Fruit fly (Drosophila melanogaster) whole organism, embryonic: ENCODE data around the gene CG6195.

ENCODE experiments used
- Antp ChIP-seq: fragments of 200-800 bp; sonication (Bioruptor generic); optimal IDR thresholded peaks from 3 replicates; lab custom pipeline; 2016; ENCODE audit warnings: missing biosample characterization, missing genetic modification characterization
- CG10366 ChIP-seq: fragments of 200-800 bp; sonication (Bioruptor generic); IDR thresholded peaks from 2 replicates; pipeline ENCODE4 v1.3.6; 2022; ENCODE audit warnings: missing biosample characterization, missing genetic modification characterization
- CG11695 ChIP-seq: fragments of 200-800 bp; sonication (Bioruptor generic); IDR thresholded peaks from 3 replicates; pipeline ENCODE4 v1.3.6; 2022; ENCODE audit warnings: missing biosample characterization, missing genetic modification characterization
- CG12071 ChIP-seq: fragments of 200-800 bp; sonication (Bioruptor generic); optimal IDR thresholded peaks from 3 replicates; lab custom pipeline; 2018; ENCODE audit warnings: missing biosample characterization, mild to moderate bottlenecking, missing genetic modification characterization
- CG12155 ChIP-seq: fragments of 200-800 bp; sonication (Bioruptor generic); optimal IDR thresholded peaks from 3 replicates; lab custom pipeline; 2016; ENCODE audit warnings: missing biosample characterization, missing genetic modification characterization
- CG1233 ChIP-seq: fragments of 200-800 bp; sonication (Bioruptor generic); optimal IDR thresholded peaks from 4 replicates; lab custom pipeline; 2018; ENCODE audit warnings: missing biosample characterization, mild to moderate bottlenecking, missing genetic modification characterization
- CG12391 ChIP-seq: fragments of 200-800 bp; sonication (Bioruptor generic); optimal IDR thresholded peaks from 3 replicates; lab custom pipeline; 2018; ENCODE audit warnings: missing biosample characterization, mild to moderate bottlenecking, missing genetic modification characterization, moderate library complexity
- CG12659 ChIP-seq: fragments of 200-800 bp; sonication (Bioruptor generic); optimal IDR thresholded peaks from 3 replicates; lab custom pipeline; 2017; ENCODE audit warnings: mild to moderate bottlenecking, missing biosample characterization, missing genetic modification reagents, missing genetic modification characterization
- CG12942 ChIP-seq: fragments of 200-800 bp; sonication (Bioruptor generic); optimal IDR thresholded peaks from 3 replicates; lab custom pipeline; 2016; ENCODE audit warnings: missing biosample characterization, missing genetic modification characterization
- CG13775 ChIP-seq: fragments of 200-800 bp; sonication (Bioruptor generic); optimal IDR thresholded peaks from 3 replicates; lab custom pipeline; 2017; ENCODE audit warnings: missing biosample characterization, mild to moderate bottlenecking, missing genetic modification characterization
- CG14014 ChIP-seq: fragments of 200-800 bp; sonication (Bioruptor generic); IDR thresholded peaks from 2 replicates; pipeline ENCODE4 v1.3.6; 2022; ENCODE audit warnings: missing biosample characterization, missing genetic modification characterization
- CG17568 ChIP-seq: fragments of 200-800 bp; sonication (Bioruptor generic); optimal IDR thresholded peaks from 2 replicates; lab custom pipeline; 2018; ENCODE audit warnings: missing biosample characterization, mild to moderate bottlenecking, missing genetic modification characterization, moderate library complexity
- CG30403 ChIP-seq: fragments of 200-800 bp; sonication (Bioruptor generic); optimal IDR thresholded peaks from 3 replicates; lab custom pipeline; 2016; ENCODE audit warnings: missing biosample characterization, missing genetic modification characterization
- CG3726 ChIP-seq: fragments of 200-800 bp; sonication (Bioruptor generic); IDR thresholded peaks from 3 replicates; pipeline ENCODE4, ENCODE4 v1.3.6; 2022; ENCODE audit warnings: missing biosample characterization, missing genetic modification characterization
- CG4404 ChIP-seq: fragments of 200-800 bp; sonication (Bioruptor generic); IDR thresholded peaks from 2 replicates; pipeline ENCODE4 v1.3.6; 2022; ENCODE audit warnings: missing biosample characterization, missing genetic modification characterization
- CG6689 ChIP-seq: fragments of 200-800 bp; sonication (Bioruptor generic); IDR thresholded peaks from 2 replicates; pipeline ENCODE4 v1.3.6; 2022; ENCODE audit warnings: missing biosample characterization, missing genetic modification characterization
- CG6813 ChIP-seq: fragments of 200-800 bp; sonication (Bioruptor generic); optimal IDR thresholded peaks from 2 replicates; lab custom pipeline; 2017; ENCODE audit warnings: missing biosample characterization, missing genetic modification characterization, mild to moderate bottlenecking, moderate library complexity, missing genetic modification reagents
- CG7556 ChIP-seq: fragments of 200-800 bp; sonication (Bioruptor generic); optimal IDR thresholded peaks from 2 replicates; lab custom pipeline; 2017; ENCODE audit warnings: missing biosample characterization, mild to moderate bottlenecking, missing genetic modification characterization
- CG7928 ChIP-seq: fragments of 200-800 bp; sonication (Bioruptor generic); optimal IDR thresholded peaks from 2 replicates; lab custom pipeline; 2017; ENCODE audit warnings: missing biosample characterization, mild to moderate bottlenecking, missing genetic modification characterization
- Dip3 ChIP-seq: fragments of 200-800 bp; sonication (Bioruptor generic); optimal IDR thresholded peaks from 3 replicates; lab custom pipeline; 2016; ENCODE audit warnings: missing biosample characterization, missing genetic modification characterization
- Dll ChIP-seq: fragments of 200-800 bp; sonication (Bioruptor generic); IDR thresholded peaks from 4 replicates; pipeline ENCODE4 v1.3.6; 2022; ENCODE audit warnings: missing biosample characterization, missing genetic modification characterization; ENCODE audit not compliant: partially characterized antibody
- Eip74EF ChIP-seq, 2 experiments: fragments of 200-800 bp in 1 of 2; fragments of >200 bp in 1 of 2; sonication (Bioruptor generic) in 1 of 2; optimal IDR thresholded peaks; 2 replicates each; lab custom pipeline; 2017 to 2019; ENCODE audit warnings: missing biosample characterization in 2 of 2, missing genetic modification characterization in 2 of 2, mild to moderate bottlenecking in 1 of 2, moderate library complexity in 1 of 2
- Ets65A ChIP-seq: fragments of 200-800 bp; sonication (Bioruptor generic); peaks from one replicate; lab custom pipeline; 2016; ENCODE audit warnings: missing biosample characterization, missing genetic modification characterization
- Hand ChIP-seq: fragments of 200-800 bp; sonication (Bioruptor generic); optimal IDR thresholded peaks from 2 replicates; lab custom pipeline; 2017; ENCODE audit warnings: mild to moderate bottlenecking, missing biosample characterization, missing genetic modification reagents, missing genetic modification characterization
- Jarid2 ChIP-seq: fragments of 200-800 bp; sonication (Bioruptor generic); optimal IDR thresholded peaks from 3 replicates; lab custom pipeline; 2017; ENCODE audit warnings: mild to moderate bottlenecking, missing biosample characterization, missing genetic modification reagents, missing genetic modification characterization
- MBD-R2 ChIP-seq: fragments of 200-800 bp; sonication (Bioruptor generic); IDR thresholded peaks from 2 replicates; pipeline ENCODE4 v1.3.6; 2022; ENCODE audit warnings: missing biosample characterization, missing genetic modification characterization
- MESR4 ChIP-seq: fragments of 200-800 bp; sonication (Bioruptor generic); optimal IDR thresholded peaks from 2 replicates; lab custom pipeline; 2018; ENCODE audit warnings: missing biosample characterization, mild to moderate bottlenecking, missing genetic modification characterization, moderate library complexity
- MTF-1 ChIP-seq: fragments of 200-800 bp; sonication (Bioruptor generic); optimal IDR thresholded peaks from 2 replicates; lab custom pipeline; 2018; ENCODE audit warnings: missing biosample characterization, mild to moderate bottlenecking, missing genetic modification characterization, borderline replicate concordance
- NC2β ChIP-seq: fragments of 200-800 bp; sonication (Bioruptor generic); optimal IDR thresholded peaks from 2 replicates; lab custom pipeline; 2016; ENCODE audit warnings: missing biosample characterization, missing genetic modification characterization
- Nf-YA ChIP-seq: fragments of 200-800 bp; sonication (Bioruptor generic); IDR thresholded peaks from 2 replicates; pipeline ENCODE4 v1.3.6; 2022; ENCODE audit warnings: missing biosample characterization, missing genetic modification characterization
- Poxn ChIP-seq: fragments of 200-800 bp; sonication (Bioruptor generic); IDR thresholded peaks from 2 replicates; pipeline ENCODE4 v1.3.6; 2022; ENCODE audit warnings: missing biosample characterization, missing genetic modification characterization
- chif ChIP-seq, 2 experiments: fragments of 200-800 bp; sonication (Bioruptor generic); optimal IDR thresholded peaks; 3 replicates each; lab custom pipeline; 2016; ENCODE audit warnings: missing biosample characterization in 2 of 2, missing genetic modification characterization in 2 of 2
- ci ChIP-seq: fragments of 200-800 bp; sonication (Bioruptor generic); IDR thresholded peaks from 3 replicates; pipeline ENCODE4 v1.3.6; 2022; ENCODE audit warnings: missing biosample characterization, missing genetic modification characterization
- crc ChIP-seq: fragments of 200-800 bp; sonication (Bioruptor generic); optimal IDR thresholded peaks from 2 replicates; lab custom pipeline; 2016; ENCODE audit warnings: missing biosample characterization, missing genetic modification characterization
- dimm ChIP-seq: fragments of 200-800 bp; sonication (Bioruptor generic); IDR thresholded peaks from 2 replicates; pipeline ENCODE4 v1.3.6; 2022; ENCODE audit warnings: missing biosample characterization, missing genetic modification characterization
- ems ChIP-seq: fragments of 200-800 bp; sonication (Bioruptor generic); optimal IDR thresholded peaks from 3 replicates; lab custom pipeline; 2016; ENCODE audit warnings: missing biosample characterization, missing genetic modification characterization
- eve ChIP-seq, 2 experiments: fragments of >200 bp; optimal IDR thresholded peaks; 2 replicates each; lab custom pipeline; 2017; ENCODE audit warnings: missing biosample characterization in 2 of 2, missing genetic modification characterization in 2 of 2
- eyg ChIP-seq: fragments of 200-800 bp; sonication (Bioruptor generic); optimal IDR thresholded peaks from 3 replicates; lab custom pipeline; 2016; ENCODE audit warnings: missing biosample characterization, missing genetic modification characterization
- gfzf ChIP-seq: fragments of 200-800 bp; sonication (Bioruptor generic); optimal IDR thresholded peaks from 2 replicates; lab custom pipeline; 2016; ENCODE audit warnings: missing biosample characterization, mild to moderate bottlenecking, missing genetic modification characterization, moderate library complexity
- her ChIP-seq: fragments of 200-800 bp; sonication (Bioruptor generic); optimal IDR thresholded peaks from 2 replicates; lab custom pipeline; 2016; ENCODE audit warnings: missing biosample characterization, missing genetic modification characterization
- mirr ChIP-seq: fragments of 200-800 bp; sonication (Bioruptor generic); optimal IDR thresholded peaks from 3 replicates; lab custom pipeline; 2018; ENCODE audit warnings: missing biosample characterization, mild to moderate bottlenecking, missing genetic modification characterization
- odd ChIP-seq: fragments of 200-800 bp; sonication (Bioruptor generic); optimal IDR thresholded peaks from 2 replicates; lab custom pipeline; 2017; ENCODE audit warnings: missing biosample characterization, mild to moderate bottlenecking, missing genetic modification characterization
- org-1 ChIP-seq: fragments of 200-800 bp; sonication (Bioruptor generic); optimal IDR thresholded peaks from 2 replicates; lab custom pipeline; 2017; ENCODE audit warnings: missing biosample characterization, missing genetic modification characterization
- schlank ChIP-seq: fragments of 200-800 bp; sonication (Bioruptor generic); optimal IDR thresholded peaks from 2 replicates; lab custom pipeline; 2018; ENCODE audit warnings: missing biosample characterization, mild to moderate bottlenecking, missing genetic modification characterization
- slbo ChIP-seq: fragments of 200-800 bp; sonication (Bioruptor generic); IDR thresholded peaks from 2 replicates; pipeline ENCODE4 v1.3.6; 2022; ENCODE audit warnings: missing biosample characterization, missing genetic modification characterization
- stwl ChIP-seq: fragments of 200-800 bp; sonication (Bioruptor generic); optimal IDR thresholded peaks from 3 replicates; lab custom pipeline; 2018; ENCODE audit warnings: missing biosample characterization, mild to moderate bottlenecking, missing genetic modification characterization, moderate library complexity
- unc-4 ChIP-seq: fragments of 200-800 bp; sonication (Bioruptor generic); IDR thresholded peaks from 2 replicates; pipeline ENCODE4 v1.3.6; 2022; ENCODE audit warnings: missing biosample characterization, missing genetic modification characterization; ENCODE audit not compliant: partially characterized antibody
- vfl ChIP-seq: fragments of 200-800 bp; sonication (Bioruptor generic); optimal IDR thresholded peaks from 2 replicates; lab custom pipeline; 2016; ENCODE audit warnings: missing biosample characterization, missing genetic modification characterization
- wdn ChIP-seq: fragments of 200-800 bp; sonication (Bioruptor generic); IDR thresholded peaks from 2 replicates; pipeline ENCODE4 v1.3.6; 2022; ENCODE audit warnings: missing biosample characterization, missing genetic modification characterization

CG6195 gene

DNA sequence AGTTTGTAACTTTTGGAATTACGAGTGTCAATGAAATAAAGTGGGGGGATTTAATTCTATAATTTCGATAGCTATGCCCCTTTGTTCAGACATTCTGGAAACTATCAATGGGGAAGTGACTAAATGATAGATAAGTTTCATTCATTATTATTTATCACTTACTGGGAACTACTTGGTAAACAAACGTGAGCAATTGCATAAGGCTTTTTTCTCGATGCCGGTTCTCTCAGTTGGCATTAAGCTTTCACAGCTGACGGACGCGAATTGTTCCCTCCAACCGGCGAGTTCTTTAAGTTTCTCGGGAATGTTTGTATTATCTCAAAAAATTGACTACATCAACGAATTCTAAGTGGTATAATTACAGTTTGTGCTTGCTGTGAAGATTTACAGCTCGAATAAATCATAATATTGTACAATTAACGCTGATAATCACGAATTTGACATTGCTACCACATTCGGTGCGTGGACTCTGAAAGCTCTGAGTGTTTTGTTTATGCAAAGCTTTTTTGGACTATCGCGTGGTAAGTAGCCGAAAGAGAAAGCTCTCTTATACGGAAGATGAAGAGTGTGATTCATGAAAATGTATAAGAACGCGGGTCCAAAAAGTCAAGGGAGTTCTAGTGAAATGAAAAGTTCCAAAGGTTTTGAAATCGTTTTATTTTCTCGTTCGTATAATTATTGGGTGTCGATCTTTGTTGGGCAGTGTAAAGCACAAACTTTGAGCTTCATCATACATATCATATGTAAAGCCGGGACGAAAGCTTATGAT lies 23.2 kb upstream of the CG6195 start, which contains the start of gene Naam (continued):
- TF ChIP-seq crc, result peak; percentile 69
- peak; percentile 77 for TF ChIP-seq CG12071
- peak; percentile 52 for TF ChIP-seq mirr
- TF ChIP-seq CG6689 (GFP tag; lab: Robert Waterston, UW), result peak; percentile 69
- peak; percentile 81 for TF ChIP-seq ems (GFP tag; lab: Kevin White, UChicago)
- TF ChIP-seq CG4404, result no peak
- TF ChIP-seq unc-4 (GFP tag; lab: Robert Waterston, UW), result no peak
- no peak for TF ChIP-seq Jarid2 (GFP tag; lab: Kevin White, UChicago)
- no peak for TF ChIP-seq stwl (tag; lab: Kevin White, UChicago)
- no peak for TF ChIP-seq gfzf
- peak; percentile 54 for TF ChIP-seq CG12942 (GFP tag; lab: Kevin White, UChicago)
- peak; percentile 60 for TF ChIP-seq CG7928 (GFP tag; lab: Kevin White, UChicago)
- peak; percentile 71 for TF ChIP-seq Hand (GFP tag; lab: Kevin White, UChicago)
- peak in 1 of 2 experiments; percentile 55 for TF ChIP-seq Eip74EF (GFP tag; optimal IDR thresholded peaks at IDR 0.05; lab: Kevin White, UChicago)
- peak; percentile 61 for TF ChIP-seq org-1 (GFP tag; lab: Kevin White, UChicago)
- peak; percentile 57 for TF ChIP-seq odd
- peak; percentile 70 for TF ChIP-seq schlank (tag; lab: Kevin White, UChicago)
- peak; percentile 40 for TF ChIP-seq MTF-1 (GFP tag; lab: Kevin White, UChicago)
- TF ChIP-seq CG13775 (GFP tag; lab: Kevin White, UChicago), result peak; percentile 39
- peak; percentile 82 for TF ChIP-seq CG30403 (GFP tag; lab: Kevin White, UChicago)
- TF ChIP-seq Dll, result no peak
- TF ChIP-seq slbo (GFP tag; lab: Robert Waterston, UW), result peak; percentile 77
- TF ChIP-seq ci (GFP tag; lab: Robert Waterston, UW), result peak; percentile 95
- peak; percentile 87 for TF ChIP-seq eyg (GFP tag; lab: Kevin White, UChicago)
- TF ChIP-seq CG7556 (GFP tag; lab: Kevin White, UChicago), result peak; percentile 85
- TF ChIP-seq wdn (GFP tag; lab: Robert Waterston, UW), result peak; percentile 43; the same call in 1 of the 2 replicates
- TF ChIP-seq CG3726 (GFP tag; lab: Robert Waterston, UW), result no peak
- TF ChIP-seq NC2β (GFP tag; lab: Kevin White, UChicago), result peak; percentile 42
- TF ChIP-seq CG17568 (GFP tag; lab: Kevin White, UChicago), result peak; percentile 41
- peak; percentile 88 for TF ChIP-seq her (GFP tag; lab: Kevin White, UChicago)
- TF ChIP-seq Ets65A, result peak; percentile 95
- peak; percentile 71 for TF ChIP-seq CG10366 (GFP tag; lab: Robert Waterston, UW)
- TF ChIP-seq dimm, result no peak
- TF ChIP-seq CG11695, result peak; percentile 70
- peak; percentile 50 to 69 for TF ChIP-seq chif (GFP tag; optimal IDR thresholded peaks at IDR 0.05; lab: Kevin White, UChicago)
- peak in 1 of 2 experiments; percentile 85 for TF ChIP-seq eve (GFP tag; optimal IDR thresholded peaks at IDR 0.05; lab: Kevin White, UChicago)
- TF ChIP-seq vfl (GFP tag; lab: Kevin White, UChicago), result peak; percentile 67
- peak; percentile 77 for TF ChIP-seq Dip3
- peak; percentile 45; the same call in 1 of the 2 replicates for TF ChIP-seq Nf-YA (GFP tag; lab: Robert Waterston, UW)
- peak; percentile 84 for TF ChIP-seq CG12391 (tag; lab: Kevin White, UChicago)
- peak; percentile 76 for TF ChIP-seq CG12659 (GFP tag; lab: Kevin White, UChicago)
- peak; percentile 82 for TF ChIP-seq Antp (GFP tag; lab: Kevin White, UChicago)
- TF ChIP-seq MESR4 (GFP tag; lab: Kevin White, UChicago), result peak; percentile 19
- peak; percentile 71 for TF ChIP-seq CG1233 (GFP tag; lab: Kevin White, UChicago)
- TF ChIP-seq CG6813 (GFP tag; lab: Kevin White, UChicago), result peak; percentile 86
- peak; percentile 71 for TF ChIP-seq CG12155 (GFP tag; lab: Kevin White, UChicago)
- no peak for TF ChIP-seq Poxn (GFP tag; lab: Robert Waterston, UW)
- TF ChIP-seq CG14014 (GFP tag; lab: Robert Waterston, UW), result peak; percentile 80
- TF ChIP-seq MBD-R2, result peak; percentile 40; the same call in 1 of the 2 replicates
